Worm (Caenorhabditis elegans): ENCODE measurements around the gene F58E6.4.

- no peak for TF ChIP-seq unc-62 (GFP tag; optimal IDR thresholded peaks at IDR 0.05)
- TF ChIP-seq ama-1 (optimal IDR thresholded peaks at IDR 0.05): no peak
- TF ChIP-seq nhr-77 (tag; optimal IDR thresholded peaks at IDR 0.05): no peak
- TF ChIP-seq egl-27 (tag; optimal IDR thresholded peaks at IDR 0.05): no peak
- TF ChIP-seq ceh-28 (tag; optimal IDR thresholded peaks at IDR 0.05): no peak
- TF ChIP-seq nhr-12 (tag; optimal IDR thresholded peaks at IDR 0.05): no peak
- TF ChIP-seq fkh-10 (GFP tag; optimal IDR thresholded peaks at IDR 0.05): no peak
- no peak for TF ChIP-seq ztf-11 (tag; optimal IDR thresholded peaks at IDR 0.05)
- TF ChIP-seq nhr-76 (tag; optimal IDR thresholded peaks at IDR 0.05): no peak
- TF ChIP-seq elt-1 (tag; optimal IDR thresholded peaks at IDR 0.05): no peak
- TF ChIP-seq fkh-2 (tag; optimal IDR thresholded peaks at IDR 0.05): no peak
These were observed 21.1 kb upstream of the F58E6.4 start for ce11 chrV:9771311-9771710.

Measured in whole organism, L3 larva.